Fruit fly (Drosophila melanogaster): Measurements from ENCODE around the gene Cht7.

Gene Cht7

DNA sequence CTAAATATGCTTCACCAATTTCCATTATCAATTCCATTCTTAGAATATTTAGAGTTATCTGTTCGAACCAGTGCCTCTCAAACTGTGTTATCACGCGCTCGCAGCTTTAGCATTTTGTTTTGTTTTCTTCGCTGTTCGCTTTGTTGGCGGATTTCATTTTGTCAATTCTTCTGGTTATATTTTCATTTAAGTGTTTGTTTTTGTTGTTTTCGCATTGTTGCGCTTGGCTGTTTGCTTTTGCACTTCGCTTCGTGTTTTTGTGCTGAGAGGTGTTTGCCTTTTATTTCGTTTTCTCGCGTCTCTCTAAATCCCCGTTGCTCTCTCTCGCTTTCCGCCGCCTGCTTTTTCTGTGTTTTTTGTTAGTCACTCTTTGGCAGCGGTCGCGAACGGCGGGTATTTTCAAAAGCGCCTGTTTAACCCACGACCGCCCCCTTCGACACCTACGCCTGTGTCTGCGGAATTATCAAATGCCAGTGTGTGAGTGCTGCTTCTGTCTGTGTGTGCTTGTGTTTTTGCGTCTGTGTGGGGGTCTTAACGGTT is 29.1 kb downstream of the Cht7 start (continued):
- TF ChIP-seq CG8924 (tag; optimal IDR thresholded peaks at IDR 0.05) (no peak), NC2β (GFP tag; optimal IDR thresholded peaks at IDR 0.05) (peak; percentile 25), CG12769 (tag; optimal IDR thresholded peaks at IDR 0.05) (peak; percentile 87), gcm2 (GFP tag; optimal IDR thresholded peaks at IDR 0.05) (no peak), YL-1 (GFP tag; optimal IDR thresholded peaks at IDR 0.05) (no peak), twi (tag; optimal IDR thresholded peaks at IDR 0.05) (no peak), CG4404 (GFP tag; IDR thresholded peaks at IDR 0.05) (no peak), az2 (GFP tag; optimal IDR thresholded peaks at IDR 0.05) (no peak), luna (GFP tag; optimal IDR thresholded peaks at IDR 0.05) (no peak), Dbx (GFP tag; IDR thresholded peaks at IDR 0.05) (peak; percentile 61; the same call in 1 of the 3 replicates), Nf-YA (GFP tag; IDR thresholded peaks at IDR 0.05) (0 out of 2 replicates have a peak, but pooled peaks have one; percentile 10), Adf1 (GFP tag; IDR thresholded peaks at IDR 0.05) (peak; percentile 74), CG6854 (GFP tag; optimal IDR thresholded peaks at IDR 0.05) (peak; percentile 20), Ptx1 (GFP tag; IDR thresholded peaks at IDR 0.05) (peak; percentile 42), CG8388 (GFP tag; optimal IDR thresholded peaks at IDR 0.05) (no peak), ara (GFP tag; IDR thresholded peaks at IDR 0.05) (no peak), pros (GFP tag; optimal IDR thresholded peaks at IDR 0.05) (peak; percentile 39), CG18011 (GFP tag; optimal IDR thresholded peaks at IDR 0.05) (peak; percentile 2), BEAF-32 (GFP tag; optimal IDR thresholded peaks at IDR 0.05) (no peak), CG4328 (GFP tag; optimal IDR thresholded peaks at IDR 0.05) (peak; percentile 10), CG17802 (tag; optimal IDR thresholded peaks at IDR 0.05) (no peak), CG4730 (GFP tag; IDR thresholded peaks at IDR 0.05) (no peak), h (optimal IDR thresholded peaks at IDR 0.05) (no peak), CG2129 (GFP tag; IDR thresholded peaks at IDR 0.05; ENCODE audit: partially characterized antibody) (no peak), Six4 (GFP tag; optimal IDR thresholded peaks at IDR 0.05) (no peak), pb (GFP tag; optimal IDR thresholded peaks at IDR 0.05) (no peak), CG2116 (GFP tag; optimal IDR thresholded peaks at IDR 0.05) (no peak), CG16863 (GFP tag; optimal IDR thresholded peaks at IDR 0.05) (no peak), Dip3 (GFP tag; optimal IDR thresholded peaks at IDR 0.05) (peak; percentile 11), CG17186 (GFP tag; optimal IDR thresholded peaks at IDR 0.05) (no peak), ranshi (GFP tag; IDR thresholded peaks at IDR 0.05) (peak; percentile 4; the same call in 1 of the 2 replicates), Atf-2 (GFP tag; optimal IDR thresholded peaks at IDR 0.05) (no peak), CG11696 (GFP tag; IDR thresholded peaks at IDR 0.05) (no peak), CG11695 (GFP tag; IDR thresholded peaks at IDR 0.05) (peak; percentile 52; the same call in 2 of the 3 replicates), Jarid2 (GFP tag; optimal IDR thresholded peaks at IDR 0.05) (peak; percentile 81), CG10959 (GFP tag; IDR thresholded peaks at IDR 0.05) (no peak), dimm (GFP tag; IDR thresholded peaks at IDR 0.05) (no peak), CTCF (GFP tag; optimal IDR thresholded peaks at IDR 0.05) (no peak), cato (GFP tag; optimal IDR thresholded peaks at IDR 0.05; ENCODE audit: borderline replicate concordance) (no peak), hbn (GFP tag; IDR thresholded peaks at IDR 0.05; ENCODE audit: partially characterized antibody) (no peak), CG2875 (GFP tag; optimal IDR thresholded peaks at IDR 0.05) (no peak), cad (GFP tag; optimal IDR thresholded peaks at IDR 0.05) (peak; percentile 14), ind (GFP tag; optimal IDR thresholded peaks at IDR 0.05) (no peak), CG34224 (GFP tag; IDR thresholded peaks at IDR 0.05; ENCODE audit: partially characterized antibody) (peak; percentile 47; the same call in 2 of the 3 replicates), CG15601 (tag; optimal IDR thresholded peaks at IDR 0.05) (no peak), Sin3A (optimal IDR thresholded peaks at IDR 0.05) (no peak), esg (GFP tag; conservative IDR thresholded peaks at IDR 0.05) (no peak), chif (GFP tag; optimal IDR thresholded peaks at IDR 0.05) (no peak), CG2712 (tag; optimal IDR thresholded peaks at IDR 0.05) (peak; percentile 17), crc (GFP tag; optimal IDR thresholded peaks at IDR 0.05) (no peak), cg (GFP tag; optimal IDR thresholded peaks at IDR 0.05) (peak; percentile 88), CG30020 (tag; optimal IDR thresholded peaks at IDR 0.05) (no peak)

Data from whole organism, embryonic.